Worm (Caenorhabditis elegans) whole organism, L2 larva: ENCODE results near the gene Y22D7AR.2.

Source experiments
- C34F6.9 ChIP-seq: fragments of 150-350 bp; optimal IDR thresholded peaks from 2 replicates; lab custom pipeline; 2014; ENCODE audit warnings: missing biosample characterization, missing genetic modification characterization
- F13H6.1 ChIP-seq: sonication (generic microtip); optimal IDR thresholded peaks from 2 replicates; lab custom pipeline; 2016; ENCODE audit warnings: missing genetic modification characterization, missing compliant biosample characterization
- R02D3.7 ChIP-seq: fragments of 150-350 bp; optimal IDR thresholded peaks from 2 replicates; lab custom pipeline; 2014; ENCODE audit warnings: missing biosample characterization, missing genetic modification characterization
- Y55F3AM.14 ChIP-seq: fragments of 200-800 bp; sonication (Bioruptor generic); optimal IDR thresholded peaks from 2 replicates; lab custom pipeline; 2018; ENCODE audit warnings: mild to moderate bottlenecking, missing genetic modification characterization, missing compliant biosample characterization
- ZK546.5 ChIP-seq: sonication (generic microtip); optimal IDR thresholded peaks from 2 replicates; lab custom pipeline; 2017; ENCODE audit warnings: missing biosample characterization, missing genetic modification characterization
- aly-2 ChIP-seq: fragments of 150-350 bp; optimal IDR thresholded peaks from 2 replicates; lab custom pipeline; 2014; ENCODE audit warnings: missing biosample characterization, missing genetic modification characterization
- ama-1 ChIP-seq: fragments of 150-350 bp; optimal IDR thresholded peaks from 2 replicates; lab custom pipeline; 2018; ENCODE audit warnings: inconsistent platforms
- ceh-16 ChIP-seq: fragments of 150-350 bp; optimal IDR thresholded peaks from 2 replicates; lab custom pipeline; 2014; ENCODE audit warnings: missing biosample characterization, missing genetic modification characterization
- ceh-82 ChIP-seq: fragments of 150-350 bp; optimal IDR thresholded peaks from 2 replicates; lab custom pipeline; 2014; ENCODE audit warnings: missing biosample characterization, missing genetic modification characterization
- dmd-4 ChIP-seq: sonication (generic microtip); optimal IDR thresholded peaks from 2 replicates; lab custom pipeline; 2017; ENCODE audit warnings: missing biosample characterization, missing genetic modification characterization
- egl-27 ChIP-seq: sonication (generic microtip); optimal IDR thresholded peaks from 3 replicates; lab custom pipeline; 2017; ENCODE audit warnings: missing biosample characterization, missing genetic modification reagents, missing genetic modification characterization
- elt-1 ChIP-seq: fragments of 150-350 bp; optimal IDR thresholded peaks from 2 replicates; lab custom pipeline; 2014; ENCODE audit warnings: missing biosample characterization, missing genetic modification characterization
- elt-3 ChIP-seq: sonication (generic microtip); optimal IDR thresholded peaks from 2 replicates; lab custom pipeline; 2017; ENCODE audit warnings: missing biosample characterization, missing genetic modification characterization
- fos-1 ChIP-seq: fragments of 150-350 bp; optimal IDR thresholded peaks from 2 replicates; lab custom pipeline; 2014; ENCODE audit warnings: missing biosample characterization, missing genetic modification characterization
- lin-11 ChIP-seq: fragments of 150-350 bp; sonication (generic microtip); optimal IDR thresholded peaks from 2 replicates; lab custom pipeline; 2014; ENCODE audit warnings: missing biosample characterization, missing genetic modification characterization, inconsistent platforms, mixed read lengths
- lin-13 ChIP-seq: fragments of 150-350 bp; optimal IDR thresholded peaks from 2 replicates; lab custom pipeline; 2014; ENCODE audit warnings: missing biosample characterization, missing genetic modification reagents, missing genetic modification characterization
- lin-39 ChIP-seq: fragments of 150-350 bp; optimal IDR thresholded peaks from 2 replicates; lab custom pipeline; 2014; ENCODE audit warnings: missing biosample characterization, missing genetic modification reagents, missing genetic modification characterization
- lsy-2 ChIP-seq, 2 experiments: fragments of 150-350 bp in 1 of 2; sonication (generic microtip) in 1 of 2; optimal IDR thresholded peaks; 2 replicates each; lab custom pipeline; 2014 to 2017; ENCODE audit warnings: missing biosample characterization in 2 of 2, missing genetic modification characterization in 2 of 2
- mab-5 ChIP-seq: fragments of 150-350 bp; optimal IDR thresholded peaks from 2 replicates; lab custom pipeline; 2014; ENCODE audit warnings: missing biosample characterization, missing genetic modification characterization
- nhr-10 ChIP-seq: sonication (generic microtip); optimal IDR thresholded peaks from 2 replicates; lab custom pipeline; 2017; ENCODE audit warnings: missing biosample characterization, missing genetic modification characterization
- nhr-129 ChIP-seq: fragments of 150-350 bp; optimal IDR thresholded peaks from 2 replicates; lab custom pipeline; 2014; ENCODE audit warnings: missing biosample characterization, missing genetic modification characterization
- nhr-25 ChIP-seq: fragments of 150-350 bp; sonication (generic microtip); optimal IDR thresholded peaks from 3 replicates; lab custom pipeline; 2014; ENCODE audit warnings: missing biosample characterization, missing genetic modification characterization
- nhr-77 ChIP-seq: fragments of 150-350 bp; optimal IDR thresholded peaks from 2 replicates; lab custom pipeline; 2014; ENCODE audit warnings: missing biosample characterization, missing genetic modification characterization
- peb-1 ChIP-seq: fragments of 150-350 bp; optimal IDR thresholded peaks from 2 replicates; lab custom pipeline; 2014; ENCODE audit warnings: missing biosample characterization, missing genetic modification characterization
- sem-4 ChIP-seq: fragments of 150-350 bp; optimal IDR thresholded peaks from 2 replicates; lab custom pipeline; 2014; ENCODE audit warnings: missing biosample characterization, missing genetic modification reagents, missing genetic modification characterization
- sma-9 ChIP-seq, 2 experiments: fragments of 150-350 bp in 1 of 2; sonication (generic microtip) in 1 of 2; optimal IDR thresholded peaks; 2 replicates each; lab custom pipeline; 2014 to 2016; ENCODE audit warnings: missing genetic modification characterization in 2 of 2, mild to moderate bottlenecking in 1 of 2, missing biosample characterization in 1 of 2, missing compliant biosample characterization in 1 of 2, missing genetic modification reagents in 1 of 2, moderate library complexity in 1 of 2
- snpc-4 ChIP-seq: fragments of 150-350 bp; optimal IDR thresholded peaks from 2 replicates; lab custom pipeline; 2014; ENCODE audit warnings: missing biosample characterization, missing genetic modification characterization
- unc-39 ChIP-seq: fragments of 150-350 bp; optimal IDR thresholded peaks from 2 replicates; lab custom pipeline; 2014; ENCODE audit warnings: missing biosample characterization, missing genetic modification characterization
- zag-1 ChIP-seq: fragments of 150-350 bp; optimal IDR thresholded peaks from 2 replicates; lab custom pipeline; 2014; ENCODE audit warnings: missing biosample characterization, missing genetic modification characterization
- ztf-1 ChIP-seq: fragments of 200-800 bp; sonication (Bioruptor generic); conservative IDR thresholded peaks from 2 replicates; pipeline ENCODE4 v1.3.6; 2022; ENCODE audit warnings: missing genetic modification characterization, missing compliant biosample characterization
- ztf-4 ChIP-seq: fragments of 150-350 bp; optimal IDR thresholded peaks from 2 replicates; lab custom pipeline; 2014; ENCODE audit warnings: missing biosample characterization, missing genetic modification characterization

Gene Y22D7AR.2

DNA sequence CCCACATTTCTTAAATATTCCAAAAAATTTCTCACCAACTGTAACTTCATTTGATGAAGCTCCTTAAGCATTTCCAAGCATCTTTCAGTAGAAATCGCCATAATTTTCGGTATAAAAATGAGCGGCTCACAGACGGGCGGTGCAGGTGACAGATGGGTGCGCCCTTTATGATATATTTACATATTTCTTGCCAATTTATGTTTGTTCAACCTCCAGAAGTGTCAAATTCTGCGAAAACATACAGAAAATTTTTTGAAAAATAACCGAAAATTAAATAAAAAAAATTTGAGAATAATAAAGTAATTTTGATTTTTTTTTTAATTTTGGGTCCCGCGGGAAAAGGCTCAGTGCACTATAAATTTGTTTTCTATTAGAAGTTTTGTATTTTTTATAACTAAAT lies 49.1 kb downstream of the Y22D7AR.2 start, which contains the start of gene Y46E12A.3:
Gene Y46E12A.3, minus strand, starts transcription at position 101 of the 400 bp plus-strand sequence.
- TF ChIP-seq peb-1 (tag; lab: Kevin White, UChicago) (no peak), sma-9 (GFP tag; optimal IDR thresholded peaks at IDR 0.05; lab: Kevin White, UChicago) (no peak), sma-9 (tag; optimal IDR thresholded peaks at IDR 0.05; lab: Kevin White, UChicago) (no peak), lin-13 (GFP tag; lab: Kevin White, UChicago) (no peak), R02D3.7 (tag; lab: Kevin White, UChicago) (no peak), elt-3 (tag; lab: Kevin White, UChicago) (no peak), F13H6.1 (tag; lab: Kevin White, UChicago) (no peak), C34F6.9 (no peak), ZK546.5 (tag; lab: Kevin White, UChicago) (no peak), unc-39 (tag; lab: Kevin White, UChicago) (no peak), lin-39 (tag; lab: Kevin White, UChicago) (no peak), ztf-1 (GFP tag; lab: Robert Waterston, UW) (no peak), nhr-25 (tag; lab: Kevin White, UChicago) (no peak)

- TF ChIP-seq lsy-2 (tag; optimal IDR thresholded peaks at IDR 0.05; lab: Kevin White, UChicago) (no peak), lin-11 (no peak), lin-13 (GFP tag; lab: Kevin White, UChicago) (no peak), zag-1 (no peak), snpc-4 (tag; lab: Kevin White, UChicago) (no peak), nhr-77 (tag; lab: Kevin White, UChicago) (no peak), peb-1 (tag; lab: Kevin White, UChicago) (no peak), egl-27 (tag; lab: Kevin White, UChicago) (no peak), ceh-82 (tag; lab: Kevin White, UChicago) (no peak), nhr-10 (tag; lab: Kevin White, UChicago) (no peak), ama-1 (lab: Kevin White, UChicago) (no peak), aly-2 (tag; lab: Kevin White, UChicago) (no peak), sem-4 (no peak)
Measured at ce11 chrIII:1758151-1758550, 52.4 kb downstream of the Y22D7AR.2 start, which contains the start of gene Y46E12A.5. Gene Y46E12A.5, minus strand, starts transcription at chrIII:1758251.

DNA sequence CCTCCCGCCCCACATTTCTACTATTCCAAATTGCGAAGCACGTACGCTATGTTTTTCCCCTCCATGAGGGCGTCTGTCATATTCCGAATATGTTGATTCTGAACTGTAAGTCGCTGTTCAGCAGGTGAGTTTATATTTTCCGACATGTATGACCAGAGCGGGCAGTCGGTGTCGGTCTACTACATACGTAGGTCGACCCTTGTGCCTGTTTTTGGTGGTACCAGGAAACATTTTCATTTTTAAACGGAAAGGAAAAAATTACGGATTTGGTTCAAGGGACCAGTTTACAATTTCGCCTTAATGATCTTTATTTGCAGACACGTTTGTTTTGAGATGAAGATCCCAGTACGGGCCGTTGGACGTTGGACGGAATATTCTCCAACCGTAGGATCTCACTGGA lies 52.9 kb downstream of the Y22D7AR.2 start, which contains the start of gene Y46E12A.2:
Gene Y46E12A.2, plus strand, starts transcription at position 301 of the 400 bp plus-strand sequence.
- TF ChIP-seq R02D3.7 (tag; lab: Kevin White, UChicago) (no peak), Y55F3AM.14 (GFP tag; lab: Kevin White, UChicago) (no peak), elt-1 (no peak), dmd-4 (tag; lab: Kevin White, UChicago) (no peak), peb-1 (tag; lab: Kevin White, UChicago) (no peak), nhr-25 (tag; lab: Kevin White, UChicago) (no peak), ceh-16 (tag; lab: Kevin White, UChicago) (no peak), ztf-4 (tag; lab: Kevin White, UChicago) (no peak), nhr-10 (tag; lab: Kevin White, UChicago) (no peak), nhr-129 (tag; lab: Kevin White, UChicago) (no peak), ZK546.5 (tag; lab: Kevin White, UChicago) (no peak), aly-2 (tag; lab: Kevin White, UChicago) (no peak), fos-1 (tag; lab: Kevin White, UChicago) (no peak), F13H6.1 (tag; lab: Kevin White, UChicago) (no peak), mab-5 (tag; lab: Kevin White, UChicago) (no peak), zag-1 (no peak), lsy-2 (tag; optimal IDR thresholded peaks at IDR 0.05; lab: Kevin White, UChicago) (no peak), snpc-4 (tag; lab: Kevin White, UChicago) (no peak)

ce11 chrIII:1763222-1763621 lies 57.5 kb downstream of the Y22D7AR.2 start, which contains the start of gene cnc-6:
Gene cnc-6, plus strand, starts transcription at chrIII:1763522.
- TF ChIP-seq fos-1 (tag; lab: Kevin White, UChicago) = no peak
- TF ChIP-seq ama-1 (lab: Kevin White, UChicago) = no peak
- TF ChIP-seq F13H6.1 (tag; lab: Kevin White, UChicago) = no peak
- TF ChIP-seq snpc-4 (tag; lab: Kevin White, UChicago) = no peak
